Worm (Caenorhabditis elegans) whole organism, young adult: Measurements from ENCODE around the gene C52E2.4.

Experiments
- B0019.2 ChIP-seq: fragments of 200-800 bp; sonication (Bioruptor generic); conservative IDR thresholded peaks from 2 replicates; pipeline ENCODE4 v1.3.6; 2022; ENCODE audit warnings: missing genetic modification reagents, missing genetic modification characterization, missing compliant biosample characterization
- C17E4.6 ChIP-seq: fragments of 200-800 bp; sonication (Bioruptor generic); IDR thresholded peaks from 2 replicates; pipeline ENCODE4 v1.3.6; 2022; ENCODE audit warnings: missing genetic modification reagents, missing genetic modification characterization, missing compliant biosample characterization
- F10E7.11 ChIP-seq: sonication (generic microtip); optimal IDR thresholded peaks from 2 replicates; lab custom pipeline; 2017; ENCODE audit warnings: mild to moderate bottlenecking, missing genetic modification characterization, moderate library complexity, missing compliant biosample characterization
- F23B12.7 ChIP-seq: sonication (generic microtip); optimal IDR thresholded peaks from 2 replicates; lab custom pipeline; 2017; ENCODE audit warnings: missing genetic modification characterization, mild to moderate bottlenecking, missing compliant biosample characterization, antibody characterized with exemption, moderate library complexity; ENCODE audit not compliant: insufficient read depth
- F52B5.7 ChIP-seq: sonication (generic microtip); optimal IDR thresholded peaks from 2 replicates; lab custom pipeline; 2016; ENCODE audit warnings: mild to moderate bottlenecking, missing genetic modification characterization, missing compliant biosample characterization
- K12H6.12 ChIP-seq: fragments of 200-800 bp; sonication (Bioruptor generic); optimal IDR thresholded peaks from 2 replicates; lab custom pipeline; 2018; ENCODE audit warnings: mild to moderate bottlenecking, missing genetic modification characterization, missing compliant biosample characterization
- Y53F4B.3 ChIP-seq: fragments of 200-800 bp; sonication (Bioruptor generic); IDR thresholded peaks from 2 replicates; pipeline ENCODE4 v1.3.6; 2022; ENCODE audit warnings: missing genetic modification reagents, missing genetic modification characterization, missing compliant biosample characterization
- ZK185.1 ChIP-seq: sonication (generic microtip); optimal IDR thresholded peaks from 2 replicates; lab custom pipeline; 2016; ENCODE audit warnings: mild to moderate bottlenecking, missing genetic modification characterization, missing compliant biosample characterization; ENCODE audit not compliant: poor library complexity, severe bottlenecking
- attf-3 ChIP-seq: fragments of 200-800 bp; sonication (Bioruptor generic); conservative IDR thresholded peaks from 2 replicates; pipeline ENCODE4 v1.3.6; 2022; ENCODE audit warnings: missing genetic modification reagents, missing genetic modification characterization, missing compliant biosample characterization
- attf-5 ChIP-seq: fragments of 200-800 bp; sonication (Bioruptor generic); optimal IDR thresholded peaks from 2 replicates; lab custom pipeline; 2018; ENCODE audit warnings: mild to moderate bottlenecking, missing genetic modification characterization, missing compliant biosample characterization
- ccch-3 ChIP-seq: fragments of 200-800 bp; sonication (Bioruptor generic); optimal IDR thresholded peaks from 2 replicates; lab custom pipeline; 2018; ENCODE audit warnings: mild to moderate bottlenecking, missing genetic modification characterization, missing compliant biosample characterization
- cebp-1 ChIP-seq, 2 experiments: fragments of 200-800 bp in 1 of 2; sonication (Bioruptor generic) in 1 of 2; sonication (generic microtip) in 1 of 2; IDR thresholded peaks in 1 of 2; optimal IDR thresholded peaks in 1 of 2; 2 replicates each; pipeline versions ENCODE4 v1.3.6 to Lab custom; 2017 to 2022; ENCODE audit warnings: missing compliant biosample characterization in 2 of 2, missing genetic modification characterization in 2 of 2, mild to moderate bottlenecking in 1 of 2, missing genetic modification reagents in 1 of 2, moderate library complexity in 1 of 2
- cebp-2 ChIP-seq: fragments of 200-800 bp; sonication (Bioruptor generic); IDR thresholded peaks from 2 replicates; pipeline ENCODE4 v1.3.6; 2022; ENCODE audit warnings: missing genetic modification characterization, missing compliant biosample characterization
- ceh-40 ChIP-seq: fragments of 200-800 bp; sonication (Bioruptor generic); IDR thresholded peaks from 2 replicates; pipeline ENCODE4 v1.3.6; 2022; ENCODE audit warnings: missing genetic modification characterization, missing compliant biosample characterization
- ceh-79 ChIP-seq: sonication (generic microtip); optimal IDR thresholded peaks from 2 replicates; lab custom pipeline; 2017; ENCODE audit warnings: mild to moderate bottlenecking, missing genetic modification characterization, missing compliant biosample characterization
- dox-1 ChIP-seq: fragments of 200-800 bp; sonication (Bioruptor generic); IDR thresholded peaks from 2 replicates; pipeline ENCODE4 v1.3.6; 2022; ENCODE audit warnings: missing genetic modification reagents, missing genetic modification characterization, missing compliant biosample characterization
- gei-17 ChIP-seq: fragments of 200-800 bp; sonication (Bioruptor generic); optimal IDR thresholded peaks from 2 replicates; lab custom pipeline; 2018; ENCODE audit warnings: mild to moderate bottlenecking, missing genetic modification characterization, missing compliant biosample characterization
- hlh-26 ChIP-seq: fragments of 200-800 bp; sonication (Bioruptor generic); conservative IDR thresholded peaks from 2 replicates; pipeline ENCODE4 v1.3.6; 2022; ENCODE audit warnings: missing genetic modification reagents, missing genetic modification characterization, missing compliant biosample characterization
- hmg-1.2 ChIP-seq: fragments of 200-800 bp; sonication (Bioruptor generic); IDR thresholded peaks from 2 replicates; pipeline ENCODE4 v1.3.6; 2022; ENCODE audit warnings: missing genetic modification reagents, missing genetic modification characterization, missing compliant biosample characterization
- hmg-20 ChIP-seq: fragments of 200-800 bp; sonication (Bioruptor generic); IDR thresholded peaks from 2 replicates; pipeline ENCODE4 v1.3.6; 2022; ENCODE audit warnings: missing genetic modification reagents, missing genetic modification characterization, missing compliant biosample characterization
- let-607 ChIP-seq, 2 experiments: fragments of 200-800 bp in 1 of 2; sonication (Bioruptor generic) in 1 of 2; sonication (generic microtip) in 1 of 2; optimal IDR thresholded peaks; 2 replicates each; lab custom pipeline; 2016 to 2018; ENCODE audit warnings: mild to moderate bottlenecking in 2 of 2, missing compliant biosample characterization in 2 of 2, missing genetic modification characterization in 2 of 2, moderate library complexity in 2 of 2, missing genotype in 1 of 2
- lin-26 ChIP-seq: fragments of 200-800 bp; sonication (Bioruptor generic); IDR thresholded peaks from 2 replicates; pipeline ENCODE4 v1.3.6; 2022; ENCODE audit warnings: missing genetic modification reagents, missing genetic modification characterization, missing compliant biosample characterization
- lir-1 ChIP-seq: fragments of 200-800 bp; sonication (Bioruptor generic); conservative IDR thresholded peaks from 2 replicates; pipeline ENCODE4 v1.3.6; 2022; ENCODE audit warnings: missing genetic modification reagents, missing genetic modification characterization, missing compliant biosample characterization
- lsy-27 ChIP-seq: sonication (generic microtip); optimal IDR thresholded peaks from 2 replicates; lab custom pipeline; 2017; ENCODE audit warnings: missing genetic modification characterization, mild to moderate bottlenecking, missing compliant biosample characterization, antibody characterized with exemption, missing genotype, borderline replicate concordance; ENCODE audit not compliant: insufficient read depth
- madf-10 ChIP-seq: sonication (generic microtip); optimal IDR thresholded peaks from 2 replicates; lab custom pipeline; 2016; ENCODE audit warnings: mild to moderate bottlenecking, missing genetic modification characterization, missing compliant biosample characterization
- madf-6 ChIP-seq: fragments of 200-800 bp; sonication (Bioruptor generic); IDR thresholded peaks from 2 replicates; pipeline ENCODE4 v1.3.6; 2022; ENCODE audit warnings: missing genetic modification reagents, missing genetic modification characterization, missing compliant biosample characterization
- mcd-1 ChIP-seq: fragments of 200-800 bp; sonication (Bioruptor generic); IDR thresholded peaks from 2 replicates; pipeline ENCODE4 v1.3.6; 2022; ENCODE audit warnings: missing genetic modification reagents, missing genetic modification characterization, missing compliant biosample characterization
- nhr-120 ChIP-seq: fragments of 200-800 bp; sonication (Bioruptor generic); IDR thresholded peaks from 2 replicates; pipeline ENCODE4 v1.3.6; 2022; ENCODE audit warnings: missing genetic modification characterization, missing compliant biosample characterization
- pbrm-1 ChIP-seq: fragments of 200-800 bp; sonication (Bioruptor generic); IDR thresholded peaks from 2 replicates; pipeline ENCODE4 v1.3.6; 2022; ENCODE audit warnings: missing genetic modification reagents, missing genetic modification characterization, missing compliant biosample characterization
- repo-1 ChIP-seq: sonication (generic microtip); optimal IDR thresholded peaks from 2 replicates; lab custom pipeline; 2017; ENCODE audit warnings: mild to moderate bottlenecking, missing genetic modification characterization, missing compliant biosample characterization
- snpc-3.4 ChIP-seq: sonication (generic microtip); optimal IDR thresholded peaks from 2 replicates; lab custom pipeline; 2017; ENCODE audit warnings: missing genetic modification characterization, mild to moderate bottlenecking, missing compliant biosample characterization, antibody characterized with exemption, moderate library complexity, missing genotype, missing genetic modification reagents
- zfh-2 ChIP-seq: fragments of 200-800 bp; sonication (Bioruptor generic); conservative IDR thresholded peaks from 2 replicates; pipeline ENCODE4 v1.3.6; 2022; ENCODE audit warnings: missing genetic modification reagents, missing genetic modification characterization, missing compliant biosample characterization
- ztf-3 ChIP-seq: fragments of 200-800 bp; sonication (Bioruptor generic); optimal IDR thresholded peaks from 2 replicates; lab custom pipeline; 2018; ENCODE audit warnings: mild to moderate bottlenecking, missing genetic modification characterization, missing compliant biosample characterization

Gene C52E2.4

ce11 chrII:1889071-1889470, 46.1 kb downstream of the C52E2.4 start, which contains the start of gene math-8:
math-8 (minus strand) TSS chrII:1889171.
- TF ChIP-seq F52B5.7 (no peak), ztf-3 (no peak), lir-1 (no peak), cebp-2 (GFP tag; lab: Robert Waterston, UW) (no peak), ccch-3 (GFP tag; lab: Kevin White, UChicago) (no peak), zfh-2 (GFP tag; lab: Robert Waterston, UW) (no peak), hmg-20 (GFP tag; lab: Robert Waterston, UW) (no peak), let-607 (tag; optimal IDR thresholded peaks at IDR 0.05; lab: Kevin White, UChicago) (no peak), ceh-79 (tag; lab: Kevin White, UChicago) (no peak), Y53F4B.3 (GFP tag; lab: Robert Waterston, UW) (no peak), attf-3 (no peak), hlh-26 (GFP tag; lab: Robert Waterston, UW) (no peak), F23B12.7 (tag; lab: Kevin White, UChicago) (no peak), attf-5 (GFP tag; lab: Kevin White, UChicago) (no peak), mcd-1 (GFP tag; lab: Robert Waterston, UW) (no peak), ceh-40 (GFP tag; lab: Robert Waterston, UW) (no peak), madf-6 (no peak)

ce11 chrII:1890682-1891081, 47.7 kb downstream of the C52E2.4 start, which contains the start of gene math-9:
math-9 (minus strand) TSS chrII:1890782.
- TF ChIP-seq cebp-1 (GFP tag; IDR thresholded peaks at IDR 0.05; lab: Robert Waterston, UW) (no peak), cebp-1 (tag; optimal IDR thresholded peaks at IDR 0.05; lab: Kevin White, UChicago) (no peak), attf-5 (GFP tag; lab: Kevin White, UChicago) (no peak), pbrm-1 (GFP tag; lab: Robert Waterston, UW) (no peak), gei-17 (GFP tag; lab: Kevin White, UChicago) (no peak), B0019.2 (GFP tag; lab: Robert Waterston, UW) (no peak), C17E4.6 (GFP tag; lab: Robert Waterston, UW) (no peak), lsy-27 (no peak), repo-1 (tag; lab: Kevin White, UChicago) (no peak), cebp-2 (GFP tag; lab: Robert Waterston, UW) (no peak), hmg-1.2 (GFP tag; lab: Robert Waterston, UW) (no peak)

ce11 chrII:1893912-1894311, 51.0 kb downstream of the C52E2.4 start, which contains the start of gene C16C4.1:
C16C4.1 (plus strand) TSS chrII:1894212.
- no peak for TF ChIP-seq K12H6.12 (tag; lab: Kevin White, UChicago)
- no peak for TF ChIP-seq F10E7.11 (tag; lab: Kevin White, UChicago)
- TF ChIP-seq madf-10 (tag; lab: Kevin White, UChicago), result no peak
- TF ChIP-seq ZK185.1 (tag; lab: Kevin White, UChicago), result no peak
- TF ChIP-seq dox-1 (GFP tag; lab: Robert Waterston, UW), result no peak
- no peak for TF ChIP-seq snpc-3.4
- no peak for TF ChIP-seq lin-26 (GFP tag; lab: Robert Waterston, UW)
- TF ChIP-seq attf-3, result no peak

- no peak for TF ChIP-seq nhr-120 (GFP tag; lab: Robert Waterston, UW)
These were observed 52.3 kb downstream of the C52E2.4 start, which contains the start of gene C46F9.5 for ce11 chrII:1895278-1895677. C46F9.5 (plus strand) TSS chrII:1895578.
